Fruit fly (Drosophila melanogaster) whole organism, embryonic: ENCODE results near the gene Pebp1.

Source experiments
- Abd-B ChIP-seq: fragments of 200-800 bp; sonication (Bioruptor generic); optimal IDR thresholded peaks from 2 replicates; lab custom pipeline; 2018; ENCODE audit warnings: missing biosample characterization, mild to moderate bottlenecking, missing genetic modification characterization, moderate library complexity
- Adf1 ChIP-seq: fragments of 200-800 bp; sonication (Bioruptor generic); IDR thresholded peaks from 2 replicates; pipeline ENCODE4 v1.3.6; 2022; ENCODE audit warnings: missing biosample characterization, missing genetic modification characterization
- CG11093 ChIP-seq: fragments of 200-800 bp; sonication (Bioruptor generic); IDR thresholded peaks from 3 replicates; pipeline ENCODE4 v1.3.6; 2022; ENCODE audit warnings: missing biosample characterization, missing genetic modification characterization
- CG11398 ChIP-seq: fragments of 200-800 bp; sonication (Bioruptor generic); optimal IDR thresholded peaks from 2 replicates; lab custom pipeline; 2016; ENCODE audit warnings: missing biosample characterization, missing genetic modification characterization
- CG11504 ChIP-seq: fragments of 200-800 bp; sonication (Bioruptor generic); optimal IDR thresholded peaks from 3 replicates; lab custom pipeline; 2019; ENCODE audit warnings: missing biosample characterization, mild to moderate bottlenecking, missing genetic modification characterization, moderate library complexity
- CG11723 ChIP-seq: fragments of 200-800 bp; sonication (Bioruptor generic); optimal IDR thresholded peaks from 2 replicates; lab custom pipeline; 2017; ENCODE audit warnings: missing biosample characterization, mild to moderate bottlenecking, missing genetic modification characterization
- CG12299 ChIP-seq: fragments of 200-800 bp; sonication (Bioruptor generic); optimal IDR thresholded peaks from 2 replicates; lab custom pipeline; 2018; ENCODE audit warnings: missing biosample characterization, mild to moderate bottlenecking, missing genetic modification characterization
- CG12769 ChIP-seq: fragments of 200-800 bp; sonication (Bioruptor generic); optimal IDR thresholded peaks from 2 replicates; lab custom pipeline; 2019; ENCODE audit warnings: missing biosample characterization, mild to moderate bottlenecking, missing genetic modification characterization, moderate library complexity
- CG17359 ChIP-seq: fragments of 200-800 bp; sonication (Bioruptor generic); optimal IDR thresholded peaks from 3 replicates; lab custom pipeline; 2018; ENCODE audit warnings: missing biosample characterization, mild to moderate bottlenecking, missing genetic modification characterization, moderate library complexity
- CG30403 ChIP-seq: fragments of 200-800 bp; sonication (Bioruptor generic); optimal IDR thresholded peaks from 3 replicates; lab custom pipeline; 2016; ENCODE audit warnings: missing biosample characterization, missing genetic modification characterization
- CG33213 ChIP-seq: fragments of 200-800 bp; sonication (Bioruptor generic); optimal IDR thresholded peaks from 3 replicates; lab custom pipeline; 2016; ENCODE audit warnings: missing biosample characterization, missing genetic modification characterization
- CG3995 ChIP-seq: fragments of 200-800 bp; sonication (Bioruptor generic); optimal IDR thresholded peaks from 3 replicates; lab custom pipeline; 2016; ENCODE audit warnings: missing biosample characterization, missing genetic modification characterization
- CG4282 ChIP-seq: fragments of 200-800 bp; sonication (Bioruptor generic); optimal IDR thresholded peaks from 2 replicates; lab custom pipeline; 2016; ENCODE audit warnings: missing biosample characterization, missing genetic modification characterization
- CG4730 ChIP-seq: fragments of 200-800 bp; sonication (Bioruptor generic); IDR thresholded peaks from 2 replicates; pipeline ENCODE4 v1.3.6; 2022; ENCODE audit warnings: missing biosample characterization, missing genetic modification characterization
- CG4854 ChIP-seq: fragments of 200-800 bp; sonication (Bioruptor generic); optimal IDR thresholded peaks from 2 replicates; lab custom pipeline; 2016; ENCODE audit warnings: missing biosample characterization, missing genetic modification characterization, inconsistent platforms
- CG5180 ChIP-seq: fragments of 200-800 bp; sonication (Bioruptor generic); optimal IDR thresholded peaks from 3 replicates; lab custom pipeline; 2017; ENCODE audit warnings: missing biosample characterization, missing genetic modification characterization, mild to moderate bottlenecking, moderate library complexity, missing genetic modification reagents
- CG6254 ChIP-seq: fragments of 200-800 bp; sonication (Bioruptor generic); optimal IDR thresholded peaks from 3 replicates; lab custom pipeline; 2017; ENCODE audit warnings: mild to moderate bottlenecking, missing biosample characterization, missing genetic modification reagents, missing genetic modification characterization
- CG6683 ChIP-seq: fragments of 200-800 bp; sonication (Bioruptor generic); optimal IDR thresholded peaks from 2 replicates; lab custom pipeline; 2017; ENCODE audit warnings: missing biosample characterization, mild to moderate bottlenecking, missing genetic modification characterization, missing genetic modification reagents
- CG6765 ChIP-seq: fragments of 200-800 bp; sonication (Bioruptor generic); optimal IDR thresholded peaks from 3 replicates; lab custom pipeline; 2017; ENCODE audit warnings: missing biosample characterization, mild to moderate bottlenecking, missing genetic modification characterization
- CG7372 ChIP-seq: fragments of 200-800 bp; sonication (Bioruptor generic); IDR thresholded peaks from 2 replicates; pipeline ENCODE4 v1.3.6; 2022; ENCODE audit warnings: missing biosample characterization, missing genetic modification characterization
- CG7963 ChIP-seq: fragments of 200-800 bp; sonication (Bioruptor generic); IDR thresholded peaks from 3 replicates; pipeline ENCODE4 v1.3.6; 2022; ENCODE audit warnings: missing biosample characterization, missing genetic modification characterization; ENCODE audit not compliant: partially characterized antibody
- CG7987 ChIP-seq: fragments of 200-800 bp; sonication (Bioruptor generic); optimal IDR thresholded peaks from 2 replicates; lab custom pipeline; 2018; ENCODE audit warnings: missing biosample characterization, mild to moderate bottlenecking, missing genetic modification characterization, moderate library complexity
- CG9437 ChIP-seq: fragments of 200-800 bp; sonication (Bioruptor generic); optimal IDR thresholded peaks from 2 replicates; lab custom pipeline; 2018; ENCODE audit warnings: missing biosample characterization, mild to moderate bottlenecking, missing genetic modification characterization
- CG9817 ChIP-seq: fragments of 200-800 bp; sonication (Bioruptor generic); optimal IDR thresholded peaks from 2 replicates; lab custom pipeline; 2018; ENCODE audit warnings: missing biosample characterization, mild to moderate bottlenecking, missing genetic modification characterization, moderate library complexity
- CkIIα-i1 ChIP-seq: fragments of 200-800 bp; sonication (Bioruptor generic); IDR thresholded peaks from 2 replicates; pipeline ENCODE4 v1.3.6; 2022; ENCODE audit warnings: missing biosample characterization, missing genetic modification characterization
- CoRest ChIP-seq: fragments of 200-800 bp; sonication (Bioruptor generic); optimal IDR thresholded peaks from 3 replicates; lab custom pipeline; 2018; ENCODE audit warnings: missing biosample characterization, mild to moderate bottlenecking, missing genetic modification characterization, moderate library complexity
- CrebB ChIP-seq: fragments of 200-800 bp; sonication (Bioruptor generic); optimal IDR thresholded peaks from 3 replicates; lab custom pipeline; 2018; ENCODE audit warnings: missing biosample characterization, mild to moderate bottlenecking, missing genetic modification characterization
- D19A ChIP-seq: fragments of 200-800 bp; optimal IDR thresholded peaks from 3 replicates; lab custom pipeline; 2019; ENCODE audit warnings: missing biosample characterization, mild to moderate bottlenecking, missing genetic modification characterization, moderate library complexity
- HLHmδ ChIP-seq: fragments of 200-800 bp; sonication (Bioruptor generic); optimal IDR thresholded peaks from 2 replicates; lab custom pipeline; 2018; ENCODE audit warnings: missing biosample characterization, mild to moderate bottlenecking, missing genetic modification characterization, moderate library complexity
- Hsf ChIP-seq: fragments of 200-800 bp; sonication (Bioruptor generic); optimal IDR thresholded peaks from 3 replicates; lab custom pipeline; 2016; ENCODE audit warnings: missing biosample characterization, missing genetic modification characterization
- Jarid2 ChIP-seq: fragments of 200-800 bp; sonication (Bioruptor generic); optimal IDR thresholded peaks from 3 replicates; lab custom pipeline; 2017; ENCODE audit warnings: mild to moderate bottlenecking, missing biosample characterization, missing genetic modification reagents, missing genetic modification characterization
- Pdp1 ChIP-seq, 2 experiments: fragments of 200-800 bp; sonication (Bioruptor generic); optimal IDR thresholded peaks; 3 replicates each; lab custom pipeline; 2016; ENCODE audit warnings: missing biosample characterization in 2 of 2, missing genetic modification characterization in 2 of 2, mild to moderate bottlenecking in 1 of 2, moderate library complexity in 1 of 2
- Ravus ChIP-seq: fragments of 200-800 bp; sonication (Bioruptor generic); IDR thresholded peaks from 2 replicates; pipeline ENCODE4 v1.3.6; 2022; ENCODE audit warnings: missing biosample characterization, missing genetic modification characterization
- ato ChIP-seq: fragments of 200-800 bp; sonication (Bioruptor generic); IDR thresholded peaks from 2 replicates; pipeline ENCODE4 v1.3.6; 2022; ENCODE audit warnings: missing biosample characterization, missing genetic modification characterization; ENCODE audit not compliant: partially characterized antibody
- bbx ChIP-seq: fragments of 200-800 bp; sonication (Bioruptor generic); IDR thresholded peaks from 2 replicates; pipeline ENCODE4 v1.3.6; 2022; ENCODE audit warnings: missing biosample characterization, missing genetic modification characterization; ENCODE audit not compliant: partially characterized antibody
- caup ChIP-seq: fragments of 200-800 bp; sonication (Bioruptor generic); optimal IDR thresholded peaks from 3 replicates; lab custom pipeline; 2017; ENCODE audit warnings: missing biosample characterization, mild to moderate bottlenecking, missing genetic modification characterization, moderate library complexity; ENCODE audit not compliant: severe bottlenecking
- chn ChIP-seq: fragments of 200-800 bp; sonication (Bioruptor generic); optimal IDR thresholded peaks from 2 replicates; lab custom pipeline; 2016; ENCODE audit warnings: missing biosample characterization, missing genetic modification characterization
- dati ChIP-seq: fragments of 200-800 bp; sonication (Bioruptor generic); IDR thresholded peaks from 2 replicates; pipeline ENCODE4 v1.3.6; 2022; ENCODE audit warnings: missing biosample characterization, missing genetic modification characterization
- gro ChIP-seq: fragments of 200-800 bp; sonication (Bioruptor generic); optimal IDR thresholded peaks from 2 replicates; lab custom pipeline; 2016; ENCODE audit warnings: missing biosample characterization, missing genetic modification characterization
- gsb ChIP-seq: fragments of 200-800 bp; sonication (Bioruptor generic); IDR thresholded peaks from 2 replicates; pipeline ENCODE4 v1.3.6; 2022; ENCODE audit warnings: missing biosample characterization, missing genetic modification characterization
- hkb ChIP-seq, 2 experiments: fragments of 200-800 bp in 1 of 2; fragments of >200 bp in 1 of 2; sonication (Bioruptor generic) in 1 of 2; IDR thresholded peaks in 1 of 2; optimal IDR thresholded peaks in 1 of 2; 2 replicates each; pipeline versions ENCODE4 v1.3.6 to Lab custom; 2017 to 2022; ENCODE audit warnings: missing biosample characterization in 1 of 2, missing genetic modification characterization in 1 of 2
- klu ChIP-seq: fragments of 200-800 bp; sonication (Bioruptor generic); IDR thresholded peaks from 2 replicates; pipeline ENCODE4 v1.3.6; 2022; ENCODE audit warnings: missing biosample characterization, missing genetic modification characterization
- nerfin-1 ChIP-seq: fragments of 200-800 bp; sonication (Bioruptor generic); optimal IDR thresholded peaks from 3 replicates; lab custom pipeline; 2019; ENCODE audit warnings: missing biosample characterization, mild to moderate bottlenecking, missing genetic modification characterization, moderate library complexity
- nmo ChIP-seq: fragments of 200-800 bp; sonication (Bioruptor generic); optimal IDR thresholded peaks from 2 replicates; lab custom pipeline; 2018; ENCODE audit warnings: missing biosample characterization, mild to moderate bottlenecking, missing genetic modification characterization, moderate library complexity
- pros ChIP-seq: fragments of 200-800 bp; sonication (Bioruptor generic); optimal IDR thresholded peaks from 3 replicates; lab custom pipeline; 2019; ENCODE audit warnings: missing biosample characterization, mild to moderate bottlenecking, missing genetic modification characterization, moderate library complexity
- psq ChIP-seq: fragments of 200-800 bp; sonication (Bioruptor generic); optimal IDR thresholded peaks from 2 replicates; lab custom pipeline; 2017; ENCODE audit warnings: missing biosample characterization, missing genetic modification characterization
- slbo ChIP-seq: fragments of 200-800 bp; sonication (Bioruptor generic); IDR thresholded peaks from 2 replicates; pipeline ENCODE4 v1.3.6; 2022; ENCODE audit warnings: missing biosample characterization, missing genetic modification characterization
- tin ChIP-seq: fragments of 200-800 bp; sonication (Bioruptor generic); optimal IDR thresholded peaks from 3 replicates; lab custom pipeline; 2016; ENCODE audit warnings: missing biosample characterization, missing genetic modification characterization
- ttk ChIP-seq: fragments of 200-800 bp; sonication (Bioruptor generic); IDR thresholded peaks from 2 replicates; pipeline ENCODE4 v2.1.2; 2022; ENCODE audit warnings: missing biosample characterization, missing genetic modification characterization

Pebp1 gene

DNA sequence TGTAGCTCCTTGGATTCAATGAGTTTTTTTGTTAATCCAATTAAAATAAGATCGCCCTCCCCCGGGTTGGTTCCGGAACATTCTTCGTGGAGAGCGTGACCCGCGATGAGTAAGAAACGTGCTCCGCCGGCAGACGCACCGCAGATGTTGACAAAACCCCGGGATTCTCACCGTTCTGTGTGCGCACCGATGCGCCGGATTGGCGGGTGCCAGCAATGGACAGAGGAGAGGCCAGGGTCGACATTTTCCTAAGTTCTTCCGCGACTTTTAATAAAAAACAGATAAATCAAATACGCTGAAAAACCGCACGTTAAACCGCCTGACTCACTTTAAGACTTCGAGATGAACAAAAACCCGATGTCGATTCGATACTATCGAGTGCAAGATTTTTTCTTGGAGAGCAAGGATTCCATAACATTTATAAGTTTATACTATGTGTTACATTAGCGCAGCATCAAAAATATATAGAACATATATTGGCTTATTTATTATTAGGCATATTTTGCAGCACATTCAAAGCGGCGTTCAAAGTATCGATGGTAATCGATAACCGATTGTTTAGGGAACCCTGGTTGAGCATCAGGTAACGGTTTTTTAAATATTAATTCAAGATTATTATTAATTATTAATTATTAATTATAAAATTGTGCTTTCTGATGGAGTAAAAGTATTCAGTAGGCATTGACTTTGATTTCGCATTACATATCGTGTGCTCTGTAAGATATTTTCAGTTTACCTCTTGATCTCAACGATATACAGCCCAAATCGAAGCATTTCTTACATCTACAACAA, 25.4 kb downstream of the Pebp1 start, which contains the start of the genes CCT1 and tHMG1 (continued):
- TF ChIP-seq CG11093 (GFP tag; lab: Robert Waterston, UW) (no peak), CG4854 (GFP tag; lab: Kevin White, UChicago) (no peak), klu (GFP tag; lab: Robert Waterston, UW) (no peak), CG11504 (tag; lab: Kevin White, UChicago) (no peak), ato (peak; percentile 82), CG6765 (GFP tag; lab: Kevin White, UChicago) (no peak), Adf1 (GFP tag; lab: Robert Waterston, UW) (no peak), psq (GFP tag; lab: Kevin White, UChicago) (no peak), CG3995 (GFP tag; lab: Kevin White, UChicago) (no peak), CG7963 (GFP tag; lab: Robert Waterston, UW) (peak; percentile 79), CG6683 (no peak), Jarid2 (GFP tag; lab: Kevin White, UChicago) (no peak), CG5180 (GFP tag; lab: Kevin White, UChicago) (no peak), CG9817 (no peak), CG4730 (no peak), CG6254 (no peak), dati (GFP tag; lab: Robert Waterston, UW) (no peak), CrebB (tag; lab: Kevin White, UChicago) (no peak), caup (GFP tag; lab: Kevin White, UChicago) (no peak), bbx (GFP tag; lab: Robert Waterston, UW) (peak; percentile 93), pros (GFP tag; lab: Kevin White, UChicago) (no peak), CG12769 (tag; lab: Kevin White, UChicago) (peak; percentile 1), nerfin-1 (tag; lab: Kevin White, UChicago) (no peak), CG33213 (no peak), CG30403 (GFP tag; lab: Kevin White, UChicago) (peak; percentile 6), CG12299 (no peak), CG7987 (GFP tag; lab: Kevin White, UChicago) (no peak), CG11398 (GFP tag; lab: Kevin White, UChicago) (no peak), HLHmδ (GFP tag; lab: Kevin White, UChicago) (no peak), CG9437 (GFP tag; lab: Kevin White, UChicago) (peak; percentile 3), ttk (GFP tag; lab: Robert Waterston, UW) (no peak), slbo (GFP tag; lab: Robert Waterston, UW) (no peak), tin (GFP tag; lab: Kevin White, UChicago) (no peak), hkb (optimal IDR thresholded peaks at IDR 0.05; lab: Kevin White, UChicago) (no peak), hkb (GFP tag; IDR thresholded peaks at IDR 0.05; lab: Robert Waterston, UW) (no peak), Hsf (peak; percentile 11), Abd-B (GFP tag; lab: Kevin White, UChicago) (no peak), gsb (GFP tag; lab: Robert Waterston, UW) (no peak), D19A (tag; lab: Kevin White, UChicago) (no peak), chn (GFP tag; lab: Kevin White, UChicago) (no peak), gro (GFP tag; lab: Kevin White, UChicago) (no peak), Pdp1 (GFP tag; optimal IDR thresholded peaks at IDR 0.05; lab: Kevin White, UChicago) (no peak), CG4282 (GFP tag; lab: Kevin White, UChicago) (no peak), CG17359 (tag; lab: Kevin White, UChicago) (no peak), nmo (GFP tag; lab: Kevin White, UChicago) (peak; percentile 52), CkIIα-i1 (GFP tag; lab: Robert Waterston, UW) (no peak), CG7372 (GFP tag; lab: Robert Waterston, UW) (no peak), CG11723 (GFP tag; lab: Kevin White, UChicago) (no peak), CoRest (tag; lab: Kevin White, UChicago) (peak; percentile 62), Ravus (no peak)
